Worm (Caenorhabditis elegans) whole organism, dauer: ENCODE results near the gene C55C3.6.

Experiments used
- unc-62 ChIP-seq: sonication (generic microtip); optimal IDR thresholded peaks from 2 replicates; lab custom pipeline; 2017; ENCODE audit warnings: missing biosample characterization, missing genetic modification reagents, missing genetic modification characterization

Gene C55C3.6

ce11 chrIV:5703917-5704316 is 20.9 kb downstream of the C55C3.6 start:
- TF ChIP-seq unc-62 (GFP tag; lab: Kevin White, UChicago) = no peak

ce11 chrIV:5706603-5707002 is 23.6 kb downstream of the C55C3.6 start:
- no peak for TF ChIP-seq unc-62 (GFP tag; lab: Kevin White, UChicago)

- no peak for TF ChIP-seq unc-62 (GFP tag; lab: Kevin White, UChicago)
Measured at ce11 chrIV:5708796-5709195, 25.8 kb downstream of the C55C3.6 start, which contains the start of gene C55C3.1. TSS of gene C55C3.1 (plus strand) at chrIV:5709096.

ce11 chrIV:5715341-5716112 is 32.5 kb downstream of the C55C3.6 start:
- no peak for TF ChIP-seq unc-62 (GFP tag; lab: Kevin White, UChicago)

ce11 chrIV:5723659-5724058 is 40.7 kb downstream of the C55C3.6 start:
- no peak for TF ChIP-seq unc-62 (GFP tag; lab: Kevin White, UChicago)

ce11 chrIV:5725300-5725699 is 42.3 kb downstream of the C55C3.6 start, which contains the start of gene H35B03.1:
TSS of gene H35B03.1 (plus strand) at chrIV:5725600.
- TF ChIP-seq unc-62 (GFP tag; lab: Kevin White, UChicago) = no peak

- no peak for TF ChIP-seq unc-62 (GFP tag; lab: Kevin White, UChicago)
Measured at ce11 chrIV:5731597-5731996, 48.6 kb downstream of the C55C3.6 start, which contains the start of gene H35B03.2. TSS of gene H35B03.2 (minus strand) at chrIV:5731674.
